Fruit fly (Drosophila melanogaster): Measurements from ENCODE around the gene CG33493.
A peak's percentile ranks its signal among the peaks of the same experiment; 100 is the strongest.

CG33493 gene

DNA sequence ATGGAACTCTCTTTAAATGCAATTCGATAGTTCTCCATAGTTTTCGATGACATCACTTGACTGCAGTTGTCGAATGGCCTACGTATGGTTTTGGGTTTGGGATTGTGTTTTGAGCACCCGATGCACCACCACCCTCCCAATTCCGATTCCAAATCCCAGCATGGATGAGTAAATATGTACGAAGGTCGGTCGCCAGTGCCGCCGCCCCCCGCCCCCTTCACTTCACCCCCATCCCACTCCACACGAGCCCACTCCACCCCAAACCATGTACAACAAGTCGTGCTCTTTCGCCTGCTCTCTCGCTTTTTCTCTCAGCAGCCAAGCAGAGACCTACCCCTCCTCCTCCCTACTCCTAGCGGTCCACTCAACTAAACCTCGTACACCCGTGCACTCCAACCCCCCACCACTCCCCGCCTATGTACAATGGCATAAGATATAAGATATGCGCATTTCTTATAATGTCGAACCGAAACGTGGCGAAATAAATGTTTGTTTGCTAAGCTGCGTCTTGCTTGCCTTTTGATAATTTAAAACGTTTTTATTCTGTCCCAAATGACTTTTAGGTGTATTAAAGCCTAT lies 12.2 kb downstream of the CG33493 start (continued):
- TF ChIP-seq Atf-2 (GFP tag; optimal IDR thresholded peaks at IDR 0.05) (no peak), CG10654 (GFP tag; optimal IDR thresholded peaks at IDR 0.05) (no peak), CG4360 (GFP tag; IDR thresholded peaks at IDR 0.05) (0 out of 2 replicates have a peak, but pooled peaks have one; percentile 34), Meics (GFP tag; optimal IDR thresholded peaks at IDR 0.05) (peak; percentile 16), CG15514 (GFP tag; optimal IDR thresholded peaks at IDR 0.05) (peak; percentile 35), tna (GFP tag; IDR thresholded peaks at IDR 0.05; ENCODE audit: partially characterized antibody) (peak; percentile 38; the same call in 1 of the 2 replicates), row (GFP tag; IDR thresholded peaks at IDR 0.05) (peak; percentile 31; the same call in 1 of the 3 replicates), CG12744 (GFP tag; optimal IDR thresholded peaks at IDR 0.05) (no peak), CG8281 (tag; optimal IDR thresholded peaks at IDR 0.05) (no peak), CG17328 (GFP tag; IDR thresholded peaks at IDR 0.05) (no peak), H2.0 (GFP tag; IDR thresholded peaks at IDR 0.05) (peak; percentile 10; the same call in 1 of the 2 replicates), CG8290 (GFP tag; optimal IDR thresholded peaks at IDR 0.05) (no peak), CG8290 (tag; optimal IDR thresholded peaks at IDR 0.05) (peak in 1 of 2 experiments; percentile 41), Xrp1 (GFP tag; IDR thresholded peaks at IDR 0.05) (peak; percentile 22; the same call in 1 of the 2 replicates), zfh1 (GFP tag; IDR thresholded peaks at IDR 0.05) (0 out of 3 replicates have a peak, but pooled peaks have one; percentile 9)

DNA sequence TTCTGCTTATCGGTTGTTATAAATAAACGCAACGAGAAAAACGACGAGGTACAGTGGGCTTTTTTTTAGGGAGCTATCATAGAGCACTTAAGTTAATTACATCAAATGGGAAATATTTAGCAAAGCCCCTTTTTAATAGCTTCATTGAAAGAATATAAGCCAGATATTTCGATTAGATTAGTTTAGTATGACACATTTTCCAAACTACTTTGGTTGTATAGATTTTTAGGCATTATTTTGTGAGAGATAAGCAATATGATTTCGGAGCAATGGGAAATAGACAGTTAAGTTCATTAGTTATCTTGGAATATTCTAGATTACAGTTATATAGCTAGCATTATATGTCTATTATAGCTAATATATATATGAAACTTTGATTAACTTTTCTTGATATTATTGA lies 12.8 kb downstream of the CG33493 start:
- TF ChIP-seq exex (tag; optimal IDR thresholded peaks at IDR 0.05) (peak; percentile 89), cato (GFP tag; optimal IDR thresholded peaks at IDR 0.05; ENCODE audit: borderline replicate concordance) (no peak)

- TF ChIP-seq ap (GFP tag; IDR thresholded peaks at IDR 0.05) (no peak), run (tag; optimal IDR thresholded peaks at IDR 0.05) (no peak), Neu2 (GFP tag; optimal IDR thresholded peaks at IDR 0.05; ENCODE audit: borderline replicate concordance) (no peak), CG13424 (tag; optimal IDR thresholded peaks at IDR 0.05) (peak; percentile 8), pho (GFP tag; optimal IDR thresholded peaks at IDR 0.05) (no peak), B-H1 (GFP tag; IDR thresholded peaks at IDR 0.05) (no peak), fd102C (GFP tag; optimal IDR thresholded peaks at IDR 0.05) (no peak), tna (GFP tag; IDR thresholded peaks at IDR 0.05; ENCODE audit: partially characterized antibody) (no peak), sr (GFP tag; IDR thresholded peaks at IDR 0.05) (no peak), Atf6 (GFP tag; IDR thresholded peaks at IDR 0.05) (no peak; the same call in 1 of the 2 replicates), zfh1 (GFP tag; IDR thresholded peaks at IDR 0.05) (no peak), BEAF-32 (GFP tag; optimal IDR thresholded peaks at IDR 0.05) (no peak), CG33557 (GFP tag; optimal IDR thresholded peaks at IDR 0.05) (no peak), CG7271 (tag; optimal IDR thresholded peaks at IDR 0.05) (no peak), CG11456 (GFP tag; IDR thresholded peaks at IDR 0.05) (0 out of 3 replicates have a peak, but pooled peaks have one; percentile 9), CG11093 (GFP tag; IDR thresholded peaks at IDR 0.05) (no peak), sd (tag; optimal IDR thresholded peaks at IDR 0.05) (no peak), CG34376 (GFP tag; optimal IDR thresholded peaks at IDR 0.05) (peak; percentile 9), CG7745 (tag; optimal IDR thresholded peaks at IDR 0.05) (no peak), Lim3 (GFP tag; IDR thresholded peaks at IDR 0.05) (no peak), Ravus (GFP tag; IDR thresholded peaks at IDR 0.05) (no peak), bab2 (GFP tag; optimal IDR thresholded peaks at IDR 0.05) (no peak), Poxn (GFP tag; IDR thresholded peaks at IDR 0.05) (no peak), CG10274 (GFP tag; optimal IDR thresholded peaks at IDR 0.05) (peak; percentile 19), CG9797 (GFP tag; optimal IDR thresholded peaks at IDR 0.05) (no peak), CG12391 (tag; optimal IDR thresholded peaks at IDR 0.05) (peak; percentile 7), emc (GFP tag; optimal IDR thresholded peaks at IDR 0.05) (no peak), CG9215 (GFP tag; IDR thresholded peaks at IDR 0.05) (no peak), ftz-f1 (GFP tag; optimal IDR thresholded peaks at IDR 0.05) (no peak), Fer1 (GFP tag; optimal IDR thresholded peaks at IDR 0.05) (peak; percentile 64), CrebB (tag; optimal IDR thresholded peaks at IDR 0.05) (peak; percentile 18), tin (GFP tag; optimal IDR thresholded peaks at IDR 0.05) (no peak), Ptx1 (GFP tag; IDR thresholded peaks at IDR 0.05) (0 out of 2 replicates have a peak, but pooled peaks have one; percentile 24)
These were observed 13.2 kb downstream of the CG33493 start for dm6 chr3L:10679711-10680154.

Measured in whole organism, embryonic.